Worm (Caenorhabditis elegans) whole organism, L4 larva: ENCODE results near the gene T23F11.2.

Experiments
- fkh-10 ChIP-seq: fragments of 150-350 bp; optimal IDR thresholded peaks from 2 replicates; lab custom pipeline; 2014; ENCODE audit warnings: missing biosample characterization, missing genetic modification reagents, missing genetic modification characterization
- lin-39 ChIP-seq: fragments of 150-350 bp; optimal IDR thresholded peaks from 2 replicates; lab custom pipeline; 2014; ENCODE audit warnings: missing biosample characterization, missing genetic modification reagents, missing genetic modification characterization
- pha-4 ChIP-seq, 2 experiments: fragments of 150-350 bp in 1 of 2; fragments of 200-800 bp in 1 of 2; sonication (Bioruptor generic) in 1 of 2; IDR thresholded peaks in 1 of 2; optimal IDR thresholded peaks in 1 of 2; 2 replicates each; pipeline versions ENCODE4 v1.3.6 to Lab custom; 2014 to 2022; ENCODE audit warnings: missing genetic modification characterization in 2 of 2, missing genetic modification reagents in 2 of 2, missing biosample characterization in 1 of 2, missing compliant biosample characterization in 1 of 2
- snpc-4 ChIP-seq: fragments of 150-350 bp; optimal IDR thresholded peaks from 2 replicates; lab custom pipeline; 2014; ENCODE audit warnings: missing biosample characterization, missing genetic modification characterization
- zag-1 ChIP-seq: fragments of 150-350 bp; optimal IDR thresholded peaks from 2 replicates; lab custom pipeline; 2014; ENCODE audit warnings: missing biosample characterization, missing genetic modification characterization

- TF ChIP-seq lin-39 (tag; lab: Kevin White, UChicago), result no peak
- no peak for TF ChIP-seq zag-1 (tag; lab: Kevin White, UChicago)
- no peak for TF ChIP-seq fkh-10 (GFP tag; lab: Kevin White, UChicago)
- no peak for TF ChIP-seq pha-4 (GFP tag; IDR thresholded peaks at IDR 0.05; lab: Robert Waterston, UW)
- no peak for TF ChIP-seq pha-4 (tag; optimal IDR thresholded peaks at IDR 0.05; lab: Kevin White, UChicago)
- TF ChIP-seq snpc-4, result no peak
Measured at ce11 chrIII:4659426-4659825, 4.1 kb upstream of the T23F11.2 start.
